Worm (Caenorhabditis elegans) whole organism, dauer: Measurements from ENCODE around the gene best-6.
"Not testable (repeated sequence)": the region's sequence is repeated elsewhere in the genome, so short reads cannot be mapped to it uniquely, and the experiment has no call there.

Experiments
- unc-62 ChIP-seq: sonication (generic microtip); optimal IDR thresholded peaks from 2 replicates; lab custom pipeline; 2017; ENCODE audit warnings: missing biosample characterization, missing genetic modification reagents, missing genetic modification characterization

Gene best-6

DNA sequence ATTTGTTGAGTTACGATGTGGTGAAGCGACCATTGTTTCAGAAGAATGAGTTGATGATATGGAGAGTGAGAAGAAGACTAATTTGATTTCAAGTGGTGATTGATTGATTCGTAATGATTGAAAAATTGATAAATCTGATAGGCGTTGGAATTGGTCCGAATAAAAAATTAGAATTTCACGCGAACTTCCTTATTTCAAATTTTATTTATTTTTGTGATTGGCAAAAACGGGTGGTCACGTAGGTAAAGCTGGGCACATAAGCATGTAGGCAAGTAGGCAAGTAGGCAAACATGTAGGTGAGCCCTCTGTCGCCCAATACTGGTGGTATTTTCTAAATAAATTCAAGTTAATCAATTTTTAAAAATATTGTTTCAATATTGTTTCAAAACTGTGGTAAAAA, 4.4 kb upstream of the best-6 start, which contains the start of gene C09B9.4:
TSS of gene C09B9.4 (minus strand) at position 101 of the 400 bp plus-strand sequence.
- TF ChIP-seq unc-62 (GFP tag; lab: Kevin White, UChicago): no peak

DNA sequence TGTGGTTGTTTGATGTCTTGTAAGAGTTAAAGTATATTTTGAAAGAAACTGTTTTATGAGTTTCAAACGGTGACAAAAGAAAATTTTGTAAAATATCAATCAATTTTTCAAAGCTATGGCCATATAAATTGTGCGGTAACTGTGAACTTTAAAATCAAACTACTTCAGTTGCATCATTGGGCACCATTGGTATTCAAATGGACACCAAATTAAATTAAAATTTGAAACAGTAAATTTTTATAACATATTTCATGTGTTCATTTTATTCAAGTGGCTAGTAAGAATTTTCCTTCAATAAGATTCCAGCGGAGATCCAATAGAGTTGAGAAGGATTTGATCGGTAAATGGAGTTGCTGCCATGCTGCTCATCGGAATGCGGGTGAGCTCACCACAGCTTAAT, 2.5 kb upstream of the best-6 start:
- TF ChIP-seq unc-62 (GFP tag; lab: Kevin White, UChicago): no peak

DNA sequence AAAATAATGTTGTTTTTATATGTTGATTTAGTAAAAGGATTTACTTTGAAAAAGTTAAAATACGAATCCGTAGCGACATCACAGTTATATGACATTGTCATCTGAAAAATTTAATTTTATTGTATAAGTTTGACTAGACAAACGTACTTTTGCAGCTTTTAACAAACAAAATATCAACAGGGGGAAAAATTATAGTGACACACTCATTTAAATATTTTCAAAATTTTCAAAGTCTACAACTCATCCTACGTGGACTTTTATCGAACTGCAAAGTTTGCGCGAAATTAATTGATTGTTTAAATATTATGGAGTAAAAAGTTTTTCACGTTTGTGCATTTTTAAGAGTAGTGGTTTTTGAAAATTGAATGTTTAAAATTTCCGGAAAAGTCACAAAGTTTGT, 3.2 kb downstream of the best-6 start, which contains the start of gene C09B9.85:
TSS of gene C09B9.85 (minus strand) at position 101 of the 400 bp plus-strand sequence.
- TF ChIP-seq unc-62 (GFP tag; lab: Kevin White, UChicago): no peak

DNA sequence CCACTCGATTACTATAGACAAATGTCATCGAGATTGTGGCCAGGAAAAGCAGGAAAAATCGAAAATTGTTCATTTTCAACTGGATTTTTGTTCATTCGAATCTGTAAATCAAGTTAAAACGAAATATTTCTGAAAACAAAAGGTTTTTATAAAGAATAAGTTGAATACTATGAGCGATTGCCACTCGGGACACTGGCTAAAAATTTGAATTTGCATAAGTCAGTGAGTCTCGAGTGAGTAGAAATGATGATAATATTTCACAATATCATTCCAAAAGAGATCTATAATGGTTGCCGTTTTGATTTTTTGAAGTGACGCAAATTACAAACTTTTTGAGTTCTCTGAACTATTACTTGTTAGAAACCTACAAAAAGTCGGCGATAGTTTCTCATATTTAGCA, 8.3 kb downstream of the best-6 start, which contains the start of gene T28H11.8:
TSS of gene T28H11.8 (minus strand) at position 101 of the 400 bp plus-strand sequence.
- no peak for TF ChIP-seq unc-62 (GFP tag; lab: Kevin White, UChicago)

DNA sequence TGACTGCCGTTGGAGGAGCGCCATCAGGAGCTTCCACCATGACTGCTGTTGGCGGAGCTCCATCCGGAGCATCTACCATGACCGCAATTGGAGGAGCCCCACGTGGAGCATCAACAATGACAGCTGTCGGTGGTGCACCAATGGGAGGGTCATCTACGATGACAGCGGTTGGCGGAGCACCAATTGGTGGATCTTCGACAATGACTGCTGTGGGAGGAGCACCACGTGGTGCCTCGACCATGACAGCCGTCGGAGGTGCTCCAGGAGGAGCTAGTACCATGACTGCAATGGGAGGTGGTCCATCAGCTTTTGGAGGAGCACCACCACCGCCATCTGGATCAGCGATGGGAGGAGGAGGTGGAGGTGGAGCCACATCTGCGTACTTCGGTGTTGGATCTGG, 11.8 kb downstream of the best-6 start, which contains the start of gene T28H11.7:
TSS of gene T28H11.7 (minus strand) at position 101 of the 400 bp plus-strand sequence.
- TF ChIP-seq unc-62 (GFP tag; lab: Kevin White, UChicago): not testable (repeated sequence)

DNA sequence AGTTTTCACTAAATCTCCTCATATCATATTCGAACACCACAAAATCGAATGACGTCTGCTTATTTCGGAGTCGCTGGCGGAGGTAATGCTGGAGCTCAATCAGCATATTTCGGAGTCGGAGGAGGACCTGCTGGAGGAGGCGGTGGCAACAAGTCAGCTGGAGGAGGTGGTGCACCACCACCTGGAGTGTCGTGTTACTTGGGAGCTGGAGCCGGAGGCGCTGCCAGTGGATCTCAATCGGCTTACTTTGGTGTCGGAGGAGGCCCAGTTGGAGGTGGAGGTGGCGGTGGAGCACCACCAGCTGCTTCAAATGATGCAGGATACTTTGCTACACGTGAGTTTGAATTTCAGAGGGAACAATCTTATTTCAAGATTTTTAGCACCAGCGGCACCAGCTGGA, 12.4 kb downstream of the best-6 start, which contains the start of gene ssq-4:
TSS of gene ssq-4 (plus strand) at position 19 of the 400 bp plus-strand sequence.
- not testable (repeated sequence) for TF ChIP-seq unc-62 (GFP tag; lab: Kevin White, UChicago)

DNA sequence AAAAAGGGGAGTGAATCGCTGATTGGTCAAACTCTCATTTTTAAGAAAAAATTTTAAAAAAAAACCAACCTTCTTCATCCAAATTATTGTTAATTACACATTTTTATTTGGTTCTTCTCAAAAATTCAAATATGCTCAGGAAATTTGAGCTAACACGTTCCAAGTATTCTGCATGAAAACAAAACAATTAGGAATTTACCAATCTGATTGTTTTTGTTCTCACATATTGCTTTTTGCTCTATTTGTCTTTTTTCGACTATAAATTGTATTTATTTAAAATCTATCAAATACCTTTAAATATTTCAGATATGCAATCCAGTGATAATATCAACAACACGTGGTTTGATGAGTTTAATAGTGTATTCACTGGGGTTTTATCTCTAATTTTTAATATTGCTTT, 16.6 kb downstream of the best-6 start, which contains the start of gene srm-1:
TSS of gene srm-1 (plus strand) at position 301 of the 400 bp plus-strand sequence.
- TF ChIP-seq unc-62 (GFP tag; lab: Kevin White, UChicago): no peak

DNA sequence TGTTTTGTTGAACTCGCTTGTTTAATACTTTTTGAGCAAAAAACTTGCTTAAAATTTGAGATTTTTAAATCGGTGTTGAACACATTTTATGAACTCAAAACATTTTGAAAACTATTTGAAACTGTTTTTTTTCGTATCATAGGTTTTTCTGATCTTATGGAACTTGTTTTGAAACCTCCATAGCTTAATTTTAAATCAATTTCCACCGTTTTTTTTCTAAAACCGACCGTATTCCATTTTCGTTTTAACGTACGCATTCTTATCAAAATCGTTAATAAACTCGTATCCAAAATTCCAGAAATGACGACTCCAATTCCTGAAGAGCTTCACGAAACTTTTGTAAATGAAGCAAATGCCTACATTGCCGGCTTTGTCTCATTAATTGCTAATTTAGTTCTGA, 20.5 kb downstream of the best-6 start, which contains the start of gene srm-2:
TSS of gene srm-2 (plus strand) at position 301 of the 400 bp plus-strand sequence.
- TF ChIP-seq unc-62 (GFP tag; lab: Kevin White, UChicago): no peak

DNA sequence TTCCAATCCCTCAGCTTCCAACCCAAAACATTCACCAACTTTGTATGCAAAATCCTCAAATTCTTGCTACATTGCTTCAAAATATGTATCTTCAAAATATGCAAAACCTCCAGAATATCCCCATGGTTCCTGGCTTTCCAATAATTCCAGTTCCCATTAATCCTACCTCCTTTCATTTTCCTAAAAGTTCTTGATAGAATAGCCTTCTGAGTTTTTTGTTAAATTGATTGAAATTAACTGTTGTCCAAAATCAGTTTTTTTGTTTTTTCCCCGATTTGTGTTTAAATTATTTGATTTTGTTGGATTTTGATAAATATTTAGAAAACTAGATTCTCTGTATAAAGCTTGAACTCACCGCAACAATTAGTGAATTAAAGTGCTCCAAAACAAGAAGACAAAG, 23.7 kb downstream of the best-6 start:
- TF ChIP-seq unc-62 (GFP tag; lab: Kevin White, UChicago): no peak

DNA sequence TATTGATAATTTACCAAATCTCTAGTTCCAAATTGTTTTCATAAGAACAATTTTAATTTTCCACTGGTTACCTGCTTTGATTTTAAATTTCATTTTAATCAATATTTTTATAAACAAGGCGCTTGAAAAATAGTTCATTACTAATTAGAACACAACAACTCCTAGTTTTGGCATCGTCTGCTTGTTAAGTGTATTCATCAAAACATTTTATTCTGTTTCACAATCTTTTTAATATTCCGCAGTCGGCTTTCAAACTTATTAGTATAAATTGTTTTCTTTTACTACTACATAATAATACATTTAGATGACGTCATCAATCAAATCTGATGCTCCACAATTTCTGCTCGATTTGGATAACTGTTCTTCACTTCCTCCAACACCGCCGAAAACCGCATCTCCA, 26.4 kb downstream of the best-6 start, which contains the start of gene pes-1:
TSS of gene pes-1 (plus strand) at position 301 of the 400 bp plus-strand sequence.
- no peak for TF ChIP-seq unc-62 (GFP tag; lab: Kevin White, UChicago)

DNA sequence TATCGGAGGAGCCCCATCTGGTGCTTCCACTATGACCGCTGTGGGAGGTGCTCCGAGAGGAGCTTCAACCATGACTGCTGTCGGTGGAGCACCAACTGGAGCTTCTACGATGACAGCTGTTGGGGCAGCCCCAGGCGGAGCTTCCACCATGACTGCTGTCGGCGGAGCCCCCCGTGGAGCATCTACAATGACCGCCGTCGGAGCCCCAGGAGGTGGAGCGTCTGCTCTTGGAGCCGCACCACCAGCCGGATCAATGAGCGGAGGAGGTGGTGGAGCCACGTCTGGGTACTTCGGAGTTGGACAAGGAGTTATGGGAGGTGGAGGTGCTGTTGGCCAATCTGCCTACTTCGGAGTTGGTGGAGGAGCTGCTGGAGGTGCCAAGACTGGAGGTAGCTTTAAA, 31.9 kb downstream of the best-6 start:
- no peak for TF ChIP-seq unc-62 (GFP tag; lab: Kevin White, UChicago)

DNA sequence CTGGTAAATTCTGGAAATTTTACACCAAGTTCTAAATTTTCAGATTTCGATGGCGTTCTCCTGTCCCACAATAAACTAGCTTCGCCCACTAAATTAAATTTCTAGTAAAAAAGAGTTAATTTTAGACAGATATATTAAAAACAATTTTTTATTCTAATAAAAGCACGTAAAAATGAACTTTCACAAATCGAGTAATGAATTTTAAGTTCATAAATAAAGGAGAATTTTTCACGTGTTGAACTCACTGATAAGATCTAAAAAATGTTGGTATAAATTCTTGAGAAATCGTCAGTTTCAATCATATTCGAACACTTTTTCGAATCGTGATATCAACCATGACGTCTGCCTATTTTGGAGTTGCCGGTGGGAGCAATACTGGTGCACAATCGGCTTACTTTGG, 33.0 kb downstream of the best-6 start, which contains the start of gene ssq-2:
TSS of gene ssq-2 (plus strand) at position 301 of the 400 bp plus-strand sequence.
- TF ChIP-seq unc-62 (GFP tag; lab: Kevin White, UChicago): no peak

DNA sequence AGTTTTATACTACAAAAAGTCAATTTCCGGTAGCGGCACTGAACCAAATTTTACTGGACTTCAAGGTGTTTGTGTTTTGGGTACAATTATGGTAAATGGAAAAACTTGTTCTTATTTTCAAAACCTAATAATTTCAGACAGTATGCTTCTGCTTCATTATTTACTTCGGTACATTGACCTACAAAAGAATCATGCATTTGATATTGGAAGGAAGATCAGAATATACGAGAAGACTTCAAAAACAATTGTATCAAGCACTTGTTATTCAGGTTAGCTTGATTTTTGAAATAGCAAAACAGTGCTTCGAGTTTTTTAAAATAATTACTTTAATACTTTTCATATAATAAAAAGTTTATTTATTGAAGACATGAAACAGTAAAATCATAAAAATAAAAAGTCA, 35.8 kb downstream of the best-6 start:
- TF ChIP-seq unc-62 (GFP tag; lab: Kevin White, UChicago): no peak

DNA sequence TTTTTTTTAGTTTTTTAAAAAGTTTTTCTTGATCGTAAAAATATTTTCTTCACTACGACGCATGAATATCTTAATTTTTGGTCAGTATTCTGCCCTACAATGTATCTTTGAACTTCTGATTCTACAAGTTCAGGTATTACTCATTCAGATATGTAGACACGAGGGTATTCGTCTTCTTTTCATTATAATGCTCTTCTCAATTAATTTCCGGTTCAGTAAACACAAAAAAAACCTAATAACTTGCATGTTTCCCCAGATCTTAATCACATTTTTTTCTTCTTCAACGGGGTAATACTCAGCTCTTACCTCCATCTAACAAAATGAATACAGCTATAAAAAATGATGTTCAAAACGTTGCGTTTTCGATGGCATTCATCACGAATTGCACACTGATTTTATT, 36.8 kb downstream of the best-6 start, which contains the start of gene str-162:
TSS of gene str-162 (plus strand) at position 301 of the 400 bp plus-strand sequence.
- TF ChIP-seq unc-62 (GFP tag; lab: Kevin White, UChicago): no peak

DNA sequence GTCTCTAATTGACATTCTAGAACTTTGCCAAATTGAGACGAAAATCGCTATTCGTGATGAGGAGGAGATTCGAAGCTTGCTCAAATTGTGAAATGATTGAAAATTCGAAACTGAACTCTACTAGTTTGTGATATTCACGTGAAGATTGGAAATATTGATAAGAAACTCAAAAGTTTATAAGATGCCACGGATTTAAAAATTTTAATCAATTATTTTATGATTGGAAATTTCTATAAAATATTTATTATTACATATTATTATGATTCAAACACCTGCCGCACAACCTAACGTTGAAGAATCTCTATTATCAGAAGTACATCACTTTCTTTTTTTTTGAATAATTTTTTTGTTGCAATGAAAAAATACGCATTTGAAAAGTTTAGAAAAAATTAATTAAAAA, 40.3 kb downstream of the best-6 start, which contains the start of gene E03H12.7:
TSS of gene E03H12.7 (minus strand) at position 101 of the 400 bp plus-strand sequence.
- TF ChIP-seq unc-62 (GFP tag; lab: Kevin White, UChicago): no peak

DNA sequence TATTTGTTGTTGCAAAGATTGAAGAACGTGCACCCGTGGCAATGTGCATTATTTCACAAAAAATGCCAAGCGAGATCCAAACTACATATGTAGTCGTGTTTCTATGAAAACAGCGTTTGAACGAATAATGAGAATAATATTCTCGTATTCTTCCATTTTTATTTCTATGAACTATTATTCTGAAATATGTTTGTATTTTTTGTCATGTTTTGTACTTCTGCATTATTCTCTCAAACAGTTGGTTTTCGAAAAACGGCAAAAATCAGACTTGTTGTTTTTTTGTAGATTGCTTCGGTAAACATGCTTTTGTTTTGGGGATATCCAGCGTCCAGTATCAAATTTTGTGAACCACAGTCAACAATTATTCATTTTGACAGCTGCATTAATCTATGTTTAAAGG, 42.6 kb downstream of the best-6 start, which contains the start of gene clec-177:
TSS of gene clec-177 (plus strand) at position 301 of the 400 bp plus-strand sequence.
- no peak for TF ChIP-seq unc-62 (GFP tag; lab: Kevin White, UChicago)

DNA sequence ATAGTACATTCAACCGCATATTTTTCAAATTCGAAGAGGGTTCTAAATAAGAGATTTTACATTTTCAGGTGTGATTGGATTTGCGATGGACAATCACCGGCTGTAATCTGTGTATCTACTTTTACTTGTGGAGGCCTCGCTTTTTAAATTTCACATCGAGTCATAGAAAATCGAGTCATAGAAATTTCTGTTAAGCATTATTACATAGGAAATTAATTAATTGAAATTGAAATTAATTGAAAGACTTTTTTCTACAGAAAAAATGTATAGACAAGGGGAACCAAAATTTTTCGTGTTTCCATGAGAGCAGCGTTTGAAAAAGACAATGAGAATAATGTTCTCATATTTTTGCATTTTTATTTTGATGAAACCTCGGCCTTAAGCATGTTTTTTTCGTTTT, 45.1 kb downstream of the best-6 start, which contains the start of gene clec-176:
TSS of gene clec-176 (plus strand) at position 301 of the 400 bp plus-strand sequence.
- no peak for TF ChIP-seq unc-62 (GFP tag; lab: Kevin White, UChicago)
